Worm (Caenorhabditis elegans) whole organism, L2 larva: ENCODE data around the gene C26D10.3.

Experiments used
- F13H6.1 ChIP-seq: sonication (generic microtip); optimal IDR thresholded peaks from 2 replicates; lab custom pipeline; 2016; ENCODE audit warnings: missing genetic modification characterization, missing compliant biosample characterization
- Y55F3AM.14 ChIP-seq: fragments of 200-800 bp; sonication (Bioruptor generic); optimal IDR thresholded peaks from 2 replicates; lab custom pipeline; 2018; ENCODE audit warnings: mild to moderate bottlenecking, missing genetic modification characterization, missing compliant biosample characterization
- alr-1 ChIP-seq: fragments of 150-350 bp; optimal IDR thresholded peaks from 2 replicates; lab custom pipeline; 2014; ENCODE audit warnings: missing biosample characterization, missing genetic modification characterization
- ceh-16 ChIP-seq: fragments of 150-350 bp; optimal IDR thresholded peaks from 2 replicates; lab custom pipeline; 2014; ENCODE audit warnings: missing biosample characterization, missing genetic modification characterization
- dmd-4 ChIP-seq: sonication (generic microtip); optimal IDR thresholded peaks from 2 replicates; lab custom pipeline; 2017; ENCODE audit warnings: missing biosample characterization, missing genetic modification characterization
- elt-1 ChIP-seq: fragments of 150-350 bp; optimal IDR thresholded peaks from 2 replicates; lab custom pipeline; 2014; ENCODE audit warnings: missing biosample characterization, missing genetic modification characterization
- elt-3 ChIP-seq: sonication (generic microtip); optimal IDR thresholded peaks from 2 replicates; lab custom pipeline; 2017; ENCODE audit warnings: missing biosample characterization, missing genetic modification characterization
- fos-1 ChIP-seq: fragments of 150-350 bp; optimal IDR thresholded peaks from 2 replicates; lab custom pipeline; 2014; ENCODE audit warnings: missing biosample characterization, missing genetic modification characterization
- lin-13 ChIP-seq: fragments of 150-350 bp; optimal IDR thresholded peaks from 2 replicates; lab custom pipeline; 2014; ENCODE audit warnings: missing biosample characterization, missing genetic modification reagents, missing genetic modification characterization
- lsy-2 ChIP-seq, 2 experiments: fragments of 150-350 bp in 1 of 2; sonication (generic microtip) in 1 of 2; optimal IDR thresholded peaks; 2 replicates each; lab custom pipeline; 2014 to 2017; ENCODE audit warnings: missing biosample characterization in 2 of 2, missing genetic modification characterization in 2 of 2
- mab-5 ChIP-seq: fragments of 150-350 bp; optimal IDR thresholded peaks from 2 replicates; lab custom pipeline; 2014; ENCODE audit warnings: missing biosample characterization, missing genetic modification characterization
- mbf-1 ChIP-seq: sonication (generic microtip); optimal IDR thresholded peaks from 2 replicates; lab custom pipeline; 2017; ENCODE audit warnings: missing biosample characterization, missing genetic modification characterization
- nhr-10 ChIP-seq: sonication (generic microtip); optimal IDR thresholded peaks from 2 replicates; lab custom pipeline; 2017; ENCODE audit warnings: missing biosample characterization, missing genetic modification characterization
- nhr-12 ChIP-seq: fragments of 150-350 bp; optimal IDR thresholded peaks from 2 replicates; lab custom pipeline; 2014; ENCODE audit warnings: missing biosample characterization, missing genetic modification characterization
- nhr-129 ChIP-seq: fragments of 150-350 bp; optimal IDR thresholded peaks from 2 replicates; lab custom pipeline; 2014; ENCODE audit warnings: missing biosample characterization, missing genetic modification characterization
- nhr-23 ChIP-seq: fragments of 150-350 bp; optimal IDR thresholded peaks from 2 replicates; lab custom pipeline; 2014; ENCODE audit warnings: missing biosample characterization, missing genetic modification reagents, missing genetic modification characterization
- nhr-237 ChIP-seq: fragments of 150-350 bp; optimal IDR thresholded peaks from 2 replicates; lab custom pipeline; 2014; ENCODE audit warnings: missing biosample characterization, missing genetic modification characterization
- nhr-25 ChIP-seq: fragments of 150-350 bp; sonication (generic microtip); optimal IDR thresholded peaks from 3 replicates; lab custom pipeline; 2014; ENCODE audit warnings: missing biosample characterization, missing genetic modification characterization
- nhr-77 ChIP-seq: fragments of 150-350 bp; optimal IDR thresholded peaks from 2 replicates; lab custom pipeline; 2014; ENCODE audit warnings: missing biosample characterization, missing genetic modification characterization
- peb-1 ChIP-seq: fragments of 150-350 bp; optimal IDR thresholded peaks from 2 replicates; lab custom pipeline; 2014; ENCODE audit warnings: missing biosample characterization, missing genetic modification characterization
- sem-4 ChIP-seq: fragments of 150-350 bp; optimal IDR thresholded peaks from 2 replicates; lab custom pipeline; 2014; ENCODE audit warnings: missing biosample characterization, missing genetic modification reagents, missing genetic modification characterization
- skn-1 ChIP-seq: sonication (generic microtip); optimal IDR thresholded peaks from 2 replicates; lab custom pipeline; 2017; ENCODE audit warnings: missing biosample characterization, missing genetic modification characterization
- sma-3 ChIP-seq: sonication (generic microtip); optimal IDR thresholded peaks from 2 replicates; lab custom pipeline; 2016; ENCODE audit warnings: missing genetic modification reagents, missing genetic modification characterization, missing compliant biosample characterization
- sma-9 ChIP-seq, 2 experiments: fragments of 150-350 bp in 1 of 2; sonication (generic microtip) in 1 of 2; optimal IDR thresholded peaks; 2 replicates each; lab custom pipeline; 2014 to 2016; ENCODE audit warnings: missing genetic modification characterization in 2 of 2, mild to moderate bottlenecking in 1 of 2, missing biosample characterization in 1 of 2, missing compliant biosample characterization in 1 of 2, missing genetic modification reagents in 1 of 2, moderate library complexity in 1 of 2
- unc-39 ChIP-seq: fragments of 150-350 bp; optimal IDR thresholded peaks from 2 replicates; lab custom pipeline; 2014; ENCODE audit warnings: missing biosample characterization, missing genetic modification characterization
- unc-55 ChIP-seq: fragments of 150-350 bp; sonication (generic microtip); optimal IDR thresholded peaks from 3 replicates; lab custom pipeline; 2014; ENCODE audit warnings: missing biosample characterization, missing genetic modification reagents, missing genetic modification characterization
- unc-62 ChIP-seq: fragments of 150-350 bp; optimal IDR thresholded peaks from 2 replicates; lab custom pipeline; 2014; ENCODE audit warnings: missing biosample characterization, missing genetic modification reagents, missing genetic modification characterization
- zag-1 ChIP-seq: fragments of 150-350 bp; optimal IDR thresholded peaks from 2 replicates; lab custom pipeline; 2014; ENCODE audit warnings: missing biosample characterization, missing genetic modification characterization
- ztf-11 ChIP-seq: sonication (generic microtip); optimal IDR thresholded peaks from 2 replicates; lab custom pipeline; 2017; ENCODE audit warnings: missing biosample characterization, missing genetic modification characterization

C26D10.3 gene

ce11 chrII:8314768-8315167 is 10.4 kb upstream of the C26D10.3 start:
- TF ChIP-seq lsy-2 (tag; optimal IDR thresholded peaks at IDR 0.05; lab: Kevin White, UChicago): no peak
- TF ChIP-seq nhr-12 (tag; lab: Kevin White, UChicago): no peak
- no peak for TF ChIP-seq dmd-4 (tag; lab: Kevin White, UChicago)
- no peak for TF ChIP-seq Y55F3AM.14
- no peak for TF ChIP-seq ztf-11 (tag; lab: Kevin White, UChicago)
- TF ChIP-seq mab-5 (tag; lab: Kevin White, UChicago): no peak
- no peak for TF ChIP-seq unc-55 (GFP tag; lab: Kevin White, UChicago)

DNA sequence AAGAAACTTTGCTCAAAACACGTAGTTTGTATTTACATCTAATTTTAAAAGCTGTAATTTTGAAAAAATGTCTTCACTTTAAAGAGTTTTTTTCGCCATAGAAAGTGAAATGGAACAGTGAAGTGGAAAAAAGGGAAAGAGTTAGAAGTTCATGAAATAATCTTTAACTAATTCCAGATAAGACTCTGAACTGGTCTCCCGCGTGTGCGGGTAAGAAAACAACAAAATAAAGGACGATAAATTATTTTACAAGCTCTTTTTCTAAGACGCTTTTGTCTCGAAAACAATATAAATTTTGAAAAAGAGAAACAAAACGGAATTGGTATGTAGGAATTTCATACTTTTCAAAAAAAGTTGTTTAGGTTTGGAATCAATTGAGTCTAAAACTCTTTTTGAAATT is 8.5 kb upstream of the C26D10.3 start:
- TF ChIP-seq unc-55 (GFP tag; lab: Kevin White, UChicago): peak; percentile 60
- no peak for TF ChIP-seq elt-1 (tag; lab: Kevin White, UChicago)
- TF ChIP-seq mab-5 (tag; lab: Kevin White, UChicago): peak; percentile 39
- TF ChIP-seq nhr-129 (tag; lab: Kevin White, UChicago): no peak

- TF ChIP-seq skn-1 (tag; lab: Kevin White, UChicago): no peak
- TF ChIP-seq unc-39 (tag; lab: Kevin White, UChicago): no peak
- no peak for TF ChIP-seq lsy-2 (tag; optimal IDR thresholded peaks at IDR 0.05; lab: Kevin White, UChicago)
- no peak for TF ChIP-seq zag-1 (tag; lab: Kevin White, UChicago)
- no peak for TF ChIP-seq nhr-77 (tag; lab: Kevin White, UChicago)
- TF ChIP-seq Y55F3AM.14: no peak
- TF ChIP-seq elt-1 (tag; lab: Kevin White, UChicago): no peak
- TF ChIP-seq, all 48 proteins: peak for 0
Observed at ce11 chrII:8321244-8321643, 3.9 kb upstream of the C26D10.3 start, which contains the start of gene shw-1. shw-1 (minus strand) TSS chrII:8321471.

DNA sequence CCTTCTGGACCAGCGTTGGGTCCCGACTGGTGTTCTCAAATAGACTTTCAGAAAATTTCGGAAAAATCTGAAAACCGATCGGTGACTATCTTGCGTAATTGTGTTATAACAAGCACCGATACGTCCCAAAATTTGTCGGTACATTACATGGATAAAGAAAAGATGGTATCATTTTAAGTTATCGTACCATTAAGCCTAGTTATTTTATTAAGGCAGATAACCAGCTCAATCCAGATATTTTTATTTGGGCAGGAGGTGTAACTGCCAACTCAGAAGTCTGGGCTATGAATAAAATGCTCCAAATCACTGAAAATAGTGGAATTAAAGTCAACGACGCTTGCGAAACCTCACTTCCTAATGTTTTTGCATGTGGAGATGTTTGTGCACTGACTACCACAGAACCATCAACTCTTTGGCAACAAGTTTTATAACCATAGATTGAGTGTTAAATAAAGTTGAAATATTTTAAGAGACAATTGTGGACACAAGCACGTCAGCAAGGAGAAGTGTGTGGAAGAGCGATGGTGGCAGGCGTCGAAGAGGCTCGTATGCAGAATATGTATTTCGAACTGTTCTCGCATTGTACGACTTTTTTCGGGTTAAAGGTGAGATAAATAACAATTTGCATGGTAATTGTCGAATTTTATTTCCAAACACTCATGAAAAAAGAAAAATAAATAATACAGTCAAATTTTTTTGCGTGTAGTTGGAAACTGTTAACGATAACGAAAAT is 1.2 kb downstream of the C26D10.3 start:
- TF ChIP-seq F13H6.1 (tag; lab: Kevin White, UChicago): no peak
- no peak for TF ChIP-seq nhr-23 (tag; lab: Kevin White, UChicago)
- TF ChIP-seq zag-1 (tag; lab: Kevin White, UChicago): no peak
- TF ChIP-seq lin-13: no peak
- TF ChIP-seq mbf-1 (tag; lab: Kevin White, UChicago): no peak
- no peak for TF ChIP-seq elt-1 (tag; lab: Kevin White, UChicago)
- TF ChIP-seq nhr-237 (tag; lab: Kevin White, UChicago): no peak
- no peak for TF ChIP-seq sma-9 (GFP tag; optimal IDR thresholded peaks at IDR 0.05; lab: Kevin White, UChicago)
- TF ChIP-seq sma-9 (tag; optimal IDR thresholded peaks at IDR 0.05; lab: Kevin White, UChicago): no peak

DNA sequence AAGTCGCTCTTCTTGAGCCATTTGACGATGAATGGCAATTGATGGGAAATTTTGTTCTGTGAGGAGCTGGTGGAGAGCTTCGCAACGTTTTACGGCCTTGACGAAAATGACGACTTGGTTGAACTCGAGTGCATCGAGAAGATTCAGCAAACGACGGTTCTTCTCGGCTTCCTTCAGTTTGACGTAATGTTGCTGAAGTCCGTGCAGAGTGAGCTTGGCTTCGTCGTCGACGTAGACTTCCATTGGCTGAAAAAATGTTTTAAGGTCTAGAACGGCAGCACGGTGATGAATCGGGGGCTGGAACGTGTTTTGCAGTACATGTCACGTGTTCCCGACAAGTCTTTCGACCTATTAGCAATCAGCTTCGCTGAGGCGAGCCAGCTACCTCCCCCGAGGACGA is 2.3 kb downstream of the C26D10.3 start:
- no peak for TF ChIP-seq unc-62 (GFP tag; lab: Kevin White, UChicago)
- TF ChIP-seq nhr-25 (tag; lab: Kevin White, UChicago): no peak
- TF ChIP-seq F13H6.1 (tag; lab: Kevin White, UChicago): no peak
- TF ChIP-seq ztf-11 (tag; lab: Kevin White, UChicago): no peak
- no peak for TF ChIP-seq nhr-129 (tag; lab: Kevin White, UChicago)
- no peak for TF ChIP-seq nhr-10 (tag; lab: Kevin White, UChicago)
- TF ChIP-seq peb-1 (tag; lab: Kevin White, UChicago): no peak
- TF ChIP-seq nhr-23 (tag; lab: Kevin White, UChicago): no peak
- TF ChIP-seq zag-1 (tag; lab: Kevin White, UChicago): no peak
- TF ChIP-seq unc-55 (GFP tag; lab: Kevin White, UChicago): no peak
- no peak for TF ChIP-seq sem-4 (tag; lab: Kevin White, UChicago)
- TF ChIP-seq alr-1 (tag; lab: Kevin White, UChicago): no peak
- no peak for TF ChIP-seq skn-1 (tag; lab: Kevin White, UChicago)
- TF ChIP-seq ceh-16: no peak
- TF ChIP-seq elt-3 (tag; lab: Kevin White, UChicago): no peak
- TF ChIP-seq fos-1 (tag; lab: Kevin White, UChicago): no peak
- TF ChIP-seq nhr-12 (tag; lab: Kevin White, UChicago): no peak
- TF ChIP-seq sma-3 (GFP tag; lab: Kevin White, UChicago): no peak
